Fruit fly (Drosophila melanogaster) whole organism, embryonic: ENCODE data around the gene plx.

Source experiments
- Adf1 ChIP-seq: fragments of 200-800 bp; sonication (Bioruptor generic); IDR thresholded peaks from 2 replicates; pipeline ENCODE4 v1.3.6; 2022; ENCODE audit warnings: missing biosample characterization, missing genetic modification characterization
- Antp ChIP-seq: fragments of 200-800 bp; sonication (Bioruptor generic); optimal IDR thresholded peaks from 3 replicates; lab custom pipeline; 2016; ENCODE audit warnings: missing biosample characterization, missing genetic modification characterization
- BtbVII ChIP-seq: fragments of 200-800 bp; sonication (Bioruptor generic); optimal IDR thresholded peaks from 3 replicates; lab custom pipeline; 2017; ENCODE audit warnings: missing biosample characterization, mild to moderate bottlenecking, missing genetic modification characterization
- Bteb2 ChIP-seq: fragments of 200-800 bp; sonication (Bioruptor generic); optimal IDR thresholded peaks from 2 replicates; lab custom pipeline; 2016; ENCODE audit warnings: missing biosample characterization, missing genetic modification characterization
- C15 ChIP-seq: fragments of 200-800 bp; sonication (Bioruptor generic); IDR thresholded peaks from 3 replicates; pipeline ENCODE4 v1.3.6; 2022; ENCODE audit warnings: missing biosample characterization, missing genetic modification characterization
- CG11247 ChIP-seq: fragments of 200-800 bp; sonication (Bioruptor generic); IDR thresholded peaks from 2 replicates; pipeline ENCODE4 v1.3.6; 2022; ENCODE audit warnings: missing biosample characterization, missing genetic modification characterization
- CG11398 ChIP-seq: fragments of 200-800 bp; sonication (Bioruptor generic); optimal IDR thresholded peaks from 2 replicates; lab custom pipeline; 2016; ENCODE audit warnings: missing biosample characterization, missing genetic modification characterization
- CG12744 ChIP-seq: fragments of 200-800 bp; sonication (Bioruptor generic); optimal IDR thresholded peaks from 2 replicates; lab custom pipeline; 2016; ENCODE audit warnings: missing biosample characterization, missing genetic modification characterization
- CG14050 ChIP-seq: fragments of 200-800 bp; sonication (Bioruptor generic); IDR thresholded peaks from 3 replicates; pipeline ENCODE4 v1.3.6; 2022; ENCODE audit warnings: missing biosample characterization, missing genetic modification characterization
- CG14965 ChIP-seq: fragments of 200-800 bp; sonication (Bioruptor generic); optimal IDR thresholded peaks from 2 replicates; lab custom pipeline; 2016; ENCODE audit warnings: missing biosample characterization, missing genetic modification characterization, borderline replicate concordance
- CG15601 ChIP-seq: fragments of 200-800 bp; sonication (Bioruptor generic); optimal IDR thresholded peaks from 3 replicates; lab custom pipeline; 2019; ENCODE audit warnings: missing biosample characterization, mild to moderate bottlenecking, missing genetic modification characterization, moderate library complexity
- CG17328 ChIP-seq: fragments of 200-800 bp; sonication (Bioruptor generic); IDR thresholded peaks from 2 replicates; pipeline ENCODE4 v1.3.6; 2022; ENCODE audit warnings: missing biosample characterization, missing genetic modification characterization
- CG2120 ChIP-seq: fragments of 200-800 bp; sonication (Bioruptor generic); optimal IDR thresholded peaks from 3 replicates; lab custom pipeline; 2016; ENCODE audit warnings: missing biosample characterization, missing genetic modification characterization
- CG30020 ChIP-seq: fragments of 200-800 bp; optimal IDR thresholded peaks from 2 replicates; lab custom pipeline; 2019; ENCODE audit warnings: missing biosample characterization, mild to moderate bottlenecking, missing genetic modification characterization, moderate library complexity
- CG6654 ChIP-seq: fragments of 200-800 bp; sonication (Bioruptor generic); optimal IDR thresholded peaks from 2 replicates; lab custom pipeline; 2017; ENCODE audit warnings: missing biosample characterization, mild to moderate bottlenecking, missing genetic modification characterization
- CG6854 ChIP-seq: fragments of 200-800 bp; sonication (Bioruptor generic); optimal IDR thresholded peaks from 3 replicates; lab custom pipeline; 2017; ENCODE audit warnings: missing biosample characterization, mild to moderate bottlenecking, missing genetic modification characterization
- CG8089 ChIP-seq: fragments of 200-800 bp; sonication (Bioruptor generic); optimal IDR thresholded peaks from 3 replicates; lab custom pipeline; 2016; ENCODE audit warnings: missing biosample characterization, missing genetic modification characterization
- CG9817 ChIP-seq: fragments of 200-800 bp; sonication (Bioruptor generic); optimal IDR thresholded peaks from 2 replicates; lab custom pipeline; 2018; ENCODE audit warnings: missing biosample characterization, mild to moderate bottlenecking, missing genetic modification characterization, moderate library complexity
- CkIIα-i1 ChIP-seq: fragments of 200-800 bp; sonication (Bioruptor generic); IDR thresholded peaks from 2 replicates; pipeline ENCODE4 v1.3.6; 2022; ENCODE audit warnings: missing biosample characterization, missing genetic modification characterization
- Dbx ChIP-seq: fragments of 200-800 bp; sonication (Bioruptor generic); IDR thresholded peaks from 3 replicates; pipeline ENCODE4 v1.3.6; 2022; ENCODE audit warnings: missing biosample characterization, missing genetic modification characterization
- E2f2 ChIP-seq: fragments of 200-800 bp; sonication (Bioruptor generic); IDR thresholded peaks from 2 replicates; pipeline ENCODE4 v1.3.6; 2022; ENCODE audit warnings: missing biosample characterization, missing genetic modification characterization
- Fer1 ChIP-seq: fragments of 200-800 bp; sonication (Bioruptor generic); optimal IDR thresholded peaks from 2 replicates; lab custom pipeline; 2017; ENCODE audit warnings: missing biosample characterization, mild to moderate bottlenecking, missing genetic modification characterization
- HLH4C ChIP-seq: fragments of 200-800 bp; sonication (Bioruptor generic); IDR thresholded peaks from 3 replicates; pipeline ENCODE4 v1.3.6; 2022; ENCODE audit warnings: missing biosample characterization, missing genetic modification characterization; ENCODE audit not compliant: partially characterized antibody
- HmgZ ChIP-seq: fragments of 200-800 bp; sonication (Bioruptor generic); optimal IDR thresholded peaks from 2 replicates; lab custom pipeline; 2018; ENCODE audit warnings: missing biosample characterization, mild to moderate bottlenecking, missing genetic modification characterization
- Lpt ChIP-seq: fragments of >200 bp; optimal IDR thresholded peaks from 2 replicates; lab custom pipeline; 2018; ENCODE audit warnings: missing biosample characterization, missing genetic modification characterization
- Max ChIP-seq: fragments of 200-800 bp; sonication (Bioruptor generic); optimal IDR thresholded peaks from 2 replicates; lab custom pipeline; 2016; ENCODE audit warnings: missing biosample characterization, mild to moderate bottlenecking, missing genetic modification characterization
- Med ChIP-seq: fragments of 200-800 bp; sonication (Bioruptor generic); peaks from one replicate; lab custom pipeline; 2016; ENCODE audit warnings: missing biosample characterization, missing genetic modification characterization, mild to moderate bottlenecking, inconsistent platforms, moderate library complexity
- Opbp ChIP-seq: fragments of 200-800 bp; sonication (Bioruptor generic); IDR thresholded peaks from 3 replicates; pipeline ENCODE4 v1.3.6; 2022; ENCODE audit warnings: missing biosample characterization, missing genetic modification characterization; ENCODE audit not compliant: partially characterized antibody
- Rfx ChIP-seq: fragments of 200-800 bp; sonication (Bioruptor generic); IDR thresholded peaks from 2 replicates; pipeline ENCODE4 v1.3.6; 2022; ENCODE audit warnings: missing biosample characterization, missing genetic modification characterization
- Vsx1 ChIP-seq: fragments of 200-800 bp; sonication (Bioruptor generic); optimal IDR thresholded peaks from 2 replicates; lab custom pipeline; 2017; ENCODE audit warnings: missing biosample characterization, mild to moderate bottlenecking, missing genetic modification characterization, missing genetic modification reagents
- amos ChIP-seq: fragments of 200-800 bp; sonication (Bioruptor generic); IDR thresholded peaks from 2 replicates; pipeline ENCODE4 v1.3.6; 2022; ENCODE audit warnings: missing biosample characterization, missing genetic modification characterization; ENCODE audit not compliant: partially characterized antibody
- ase ChIP-seq: fragments of 200-800 bp; sonication (Bioruptor generic); IDR thresholded peaks from 3 replicates; pipeline ENCODE4 v1.3.6; 2022; ENCODE audit warnings: missing biosample characterization, missing genetic modification characterization
- bbx ChIP-seq: fragments of 200-800 bp; sonication (Bioruptor generic); IDR thresholded peaks from 2 replicates; pipeline ENCODE4 v1.3.6; 2022; ENCODE audit warnings: missing biosample characterization, missing genetic modification characterization; ENCODE audit not compliant: partially characterized antibody
- cwo ChIP-seq: fragments of 200-800 bp; sonication (Bioruptor generic); optimal IDR thresholded peaks from 3 replicates; lab custom pipeline; 2017; ENCODE audit warnings: missing biosample characterization, missing genetic modification characterization, mild to moderate bottlenecking, moderate library complexity, missing genetic modification reagents
- dan ChIP-seq: fragments of 200-800 bp; sonication (Bioruptor generic); IDR thresholded peaks from 2 replicates; pipeline ENCODE4 v1.3.6; 2022; ENCODE audit warnings: missing biosample characterization, missing genetic modification characterization
- dmrt99B ChIP-seq: fragments of 200-800 bp; sonication (Bioruptor generic); optimal IDR thresholded peaks from 2 replicates; lab custom pipeline; 2018; ENCODE audit warnings: missing biosample characterization, mild to moderate bottlenecking, missing genetic modification characterization, moderate library complexity
- ems ChIP-seq: fragments of 200-800 bp; sonication (Bioruptor generic); optimal IDR thresholded peaks from 3 replicates; lab custom pipeline; 2016; ENCODE audit warnings: missing biosample characterization, missing genetic modification characterization
- ewg ChIP-seq: fragments of 200-800 bp; sonication (Bioruptor generic); optimal IDR thresholded peaks from 3 replicates; lab custom pipeline; 2017; ENCODE audit warnings: mild to moderate bottlenecking, missing biosample characterization, missing genetic modification reagents, missing genetic modification characterization
- gem ChIP-seq: fragments of 200-800 bp; sonication (Bioruptor generic); optimal IDR thresholded peaks from 2 replicates; lab custom pipeline; 2019; ENCODE audit warnings: missing biosample characterization, mild to moderate bottlenecking, missing genetic modification characterization, moderate library complexity
- gro ChIP-seq: fragments of 200-800 bp; sonication (Bioruptor generic); optimal IDR thresholded peaks from 2 replicates; lab custom pipeline; 2016; ENCODE audit warnings: missing biosample characterization, missing genetic modification characterization
- kni ChIP-seq: fragments of 200-800 bp; sonication (Bioruptor generic); optimal IDR thresholded peaks from 3 replicates; lab custom pipeline; 2017; ENCODE audit warnings: mild to moderate bottlenecking, missing biosample characterization, missing genetic modification reagents, missing genetic modification characterization
- knrl ChIP-seq: fragments of 200-800 bp; sonication (Bioruptor generic); IDR thresholded peaks from 3 replicates; pipeline ENCODE4 v1.3.6; 2022; ENCODE audit warnings: missing biosample characterization, missing genetic modification characterization; ENCODE audit not compliant: partially characterized antibody
- lilli ChIP-seq: fragments of 200-800 bp; sonication (Bioruptor generic); optimal IDR thresholded peaks from 3 replicates; lab custom pipeline; 2016; ENCODE audit warnings: missing biosample characterization, missing genetic modification characterization
- mld ChIP-seq: fragments of 200-800 bp; sonication (Bioruptor generic); IDR thresholded peaks from 3 replicates; pipeline ENCODE4 v1.3.6; 2022; ENCODE audit warnings: missing biosample characterization, missing genetic modification characterization; ENCODE audit not compliant: partially characterized antibody
- peb ChIP-seq: fragments of 200-800 bp; sonication (Bioruptor generic); IDR thresholded peaks from 2 replicates; pipeline ENCODE4 v1.3.6; 2022; ENCODE audit warnings: missing biosample characterization, missing genetic modification characterization
- pfk ChIP-seq: fragments of 200-800 bp; sonication (Bioruptor generic); optimal IDR thresholded peaks from 2 replicates; lab custom pipeline; 2018; ENCODE audit warnings: missing biosample characterization, mild to moderate bottlenecking, missing genetic modification characterization, moderate library complexity
- sens ChIP-seq: fragments of 200-800 bp; sonication (Bioruptor generic); peaks from one replicate; lab custom pipeline; 2016; ENCODE audit warnings: missing biosample characterization, missing genetic modification characterization
- slp2 ChIP-seq: fragments of 200-800 bp; sonication (Bioruptor generic); optimal IDR thresholded peaks from 2 replicates; lab custom pipeline; 2016; ENCODE audit warnings: missing biosample characterization, missing genetic modification characterization
- ssp ChIP-seq: fragments of 200-800 bp; sonication (Bioruptor generic); IDR thresholded peaks from 2 replicates; pipeline ENCODE4 v1.3.6; 2022; ENCODE audit warnings: missing biosample characterization, missing genetic modification characterization
- tio ChIP-seq: fragments of 200-800 bp; sonication (Bioruptor generic); optimal IDR thresholded peaks from 2 replicates; lab custom pipeline; 2017; ENCODE audit warnings: missing biosample characterization, missing genetic modification characterization, inconsistent platforms

Gene plx

dm6 chr3R:5736305-5736869 lies 50.7 kb downstream of the plx start, which contains the start of the genes CG2100 and CG1236 (continued):
- TF ChIP-seq C15 (GFP tag; lab: Robert Waterston, UW) (0 out of 3 replicates have a peak, but pooled peaks have one; percentile 29), CG8089 (GFP tag; lab: Kevin White, UChicago) (no peak), CG30020 (tag; lab: Kevin White, UChicago) (peak; percentile 70), BtbVII (GFP tag; lab: Kevin White, UChicago) (peak; percentile 77), CG11247 (GFP tag; lab: Robert Waterston, UW) (peak; percentile 65), pfk (GFP tag; lab: Kevin White, UChicago) (no peak), Dbx (GFP tag; lab: Robert Waterston, UW) (peak; percentile 78), Bteb2 (GFP tag; lab: Kevin White, UChicago) (no peak), Adf1 (peak; percentile 40; the same call in 1 of the 2 replicates), Med (GFP tag; lab: Kevin White, UChicago) (peak; percentile 88), CG14050 (peak; percentile 41; the same call in 2 of the 3 replicates), Rfx (peak; percentile 78), CG6654 (peak; percentile 59), Max (GFP tag; lab: Kevin White, UChicago) (peak; percentile 58), Vsx1 (GFP tag; lab: Kevin White, UChicago) (no peak), amos (no peak), bbx (GFP tag; lab: Robert Waterston, UW) (no peak), CG17328 (GFP tag; lab: Robert Waterston, UW) (peak; percentile 66), CkIIα-i1 (GFP tag; lab: Robert Waterston, UW) (no peak), Opbp (no peak), knrl (GFP tag; lab: Robert Waterston, UW) (no peak), CG12744 (GFP tag; lab: Kevin White, UChicago) (peak; percentile 20), ssp (GFP tag; lab: Robert Waterston, UW) (peak; percentile 71), CG11398 (GFP tag; lab: Kevin White, UChicago) (peak; percentile 16), CG2120 (GFP tag; lab: Kevin White, UChicago) (peak; percentile 72), ems (GFP tag; lab: Kevin White, UChicago) (peak; percentile 59), CG15601 (tag; lab: Kevin White, UChicago) (peak; percentile 88), Lpt (GFP tag; lab: Kevin White, UChicago) (no peak), dan (no peak), tio (no peak), HLH4C (GFP tag; lab: Robert Waterston, UW) (no peak), Antp (GFP tag; lab: Kevin White, UChicago) (peak; percentile 59), dmrt99B (tag; lab: Kevin White, UChicago) (peak; percentile 90), CG14965 (GFP tag; lab: Kevin White, UChicago) (no peak), gem (tag; lab: Kevin White, UChicago) (peak; percentile 95), CG9817 (tag; lab: Kevin White, UChicago) (peak; percentile 73), sens (peak; percentile 80), peb (GFP tag; lab: Robert Waterston, UW) (0 out of 2 replicates have a peak, but pooled peaks have one; percentile 19), lilli (GFP tag; lab: Kevin White, UChicago) (peak; percentile 79), kni (GFP tag; lab: Kevin White, UChicago) (no peak), Fer1 (GFP tag; lab: Kevin White, UChicago) (peak; percentile 81), slp2 (GFP tag; lab: Kevin White, UChicago) (peak; percentile 10), ase (peak; percentile 74), cwo (GFP tag; lab: Kevin White, UChicago) (peak; percentile 73), ewg (GFP tag; lab: Kevin White, UChicago) (peak; percentile 79), CG6854 (GFP tag; lab: Kevin White, UChicago) (peak; percentile 63), mld (GFP tag; lab: Robert Waterston, UW) (no peak; the same call in 2 of the 3 replicates), gro (GFP tag; lab: Kevin White, UChicago) (no peak), E2f2 (GFP tag; lab: Robert Waterston, UW) (peak; percentile 60; the same call in 1 of the 2 replicates), HmgZ (tag; lab: Kevin White, UChicago) (peak; percentile 58)
